Fruit fly (Drosophila melanogaster) whole organism, prepupa: ENCODE measurements around the gene CG45011.

Source experiments
- Blimp-1 ChIP-seq: fragments of 200-800 bp; sonication (Bioruptor generic); optimal IDR thresholded peaks from 3 replicates; lab custom pipeline; 2017; ENCODE audit warnings: missing biosample characterization, missing genetic modification characterization, mild to moderate bottlenecking, moderate library complexity, missing genetic modification reagents
- CG10631 ChIP-seq: fragments of 200-800 bp; sonication (Bioruptor generic); optimal IDR thresholded peaks from 2 replicates; lab custom pipeline; 2016; ENCODE audit warnings: missing biosample characterization, missing genetic modification characterization
- CG11762 ChIP-seq: fragments of 200-800 bp; sonication (Bioruptor generic); optimal IDR thresholded peaks from 3 replicates; lab custom pipeline; 2016; ENCODE audit warnings: missing biosample characterization, missing genetic modification characterization; ENCODE audit not compliant: insufficient read depth
- CG15336 ChIP-seq: fragments of 200-800 bp; sonication (Bioruptor generic); IDR thresholded peaks from 2 replicates; pipeline ENCODE4 v1.3.6; 2022; ENCODE audit warnings: missing biosample characterization, missing genetic modification characterization
- CG1621 ChIP-seq: fragments of 200-800 bp; sonication (Bioruptor generic); optimal IDR thresholded peaks from 3 replicates; lab custom pipeline; 2018; ENCODE audit warnings: missing biosample characterization, mild to moderate bottlenecking, missing genetic modification characterization
- CG16779 ChIP-seq: fragments of 200-800 bp; sonication (Bioruptor generic); optimal IDR thresholded peaks from 3 replicates; lab custom pipeline; 2017; ENCODE audit warnings: missing biosample characterization, mild to moderate bottlenecking, missing genetic modification characterization
- CG3032 ChIP-seq: fragments of 200-800 bp; optimal IDR thresholded peaks from 2 replicates; lab custom pipeline; 2019; ENCODE audit warnings: missing biosample characterization, mild to moderate bottlenecking, missing genetic modification characterization, moderate library complexity
- CG31627 ChIP-seq: fragments of 200-800 bp; sonication (Bioruptor generic); optimal IDR thresholded peaks from 3 replicates; lab custom pipeline; 2016; ENCODE audit warnings: missing biosample characterization, missing genetic modification characterization
- CG32006 ChIP-seq: fragments of 200-800 bp; sonication (Bioruptor generic); optimal IDR thresholded peaks from 3 replicates; lab custom pipeline; 2017; ENCODE audit warnings: missing biosample characterization, mild to moderate bottlenecking, missing genetic modification characterization
- CG34406 ChIP-seq: fragments of 200-800 bp; sonication (Bioruptor generic); optimal IDR thresholded peaks from 3 replicates; lab custom pipeline; 2016; ENCODE audit warnings: missing biosample characterization, missing genetic modification characterization
- CG3919 ChIP-seq: fragments of 200-800 bp; sonication (Bioruptor generic); optimal IDR thresholded peaks from 3 replicates; lab custom pipeline; 2016; ENCODE audit warnings: missing biosample characterization, missing genetic modification characterization
- CG4318 ChIP-seq: fragments of 200-800 bp; sonication (Bioruptor generic); optimal IDR thresholded peaks from 3 replicates; lab custom pipeline; 2017; ENCODE audit warnings: missing biosample characterization, mild to moderate bottlenecking, missing genetic modification characterization
- CG6163 ChIP-seq: fragments of 200-800 bp; sonication (Bioruptor generic); IDR thresholded peaks from 3 replicates; pipeline ENCODE4 v1.3.6; 2022; ENCODE audit warnings: missing biosample characterization, missing genetic modification characterization
- CG6276 ChIP-seq: fragments of 200-800 bp; sonication (Bioruptor generic); optimal IDR thresholded peaks from 2 replicates; lab custom pipeline; 2017; ENCODE audit warnings: missing biosample characterization, mild to moderate bottlenecking, missing genetic modification characterization
- CG6808 ChIP-seq: fragments of 200-800 bp; sonication (Bioruptor generic); optimal IDR thresholded peaks from 3 replicates; lab custom pipeline; 2017; ENCODE audit warnings: missing biosample characterization, missing genetic modification characterization, mild to moderate bottlenecking, moderate library complexity, missing genetic modification reagents
- CG7368 ChIP-seq: fragments of 200-800 bp; sonication (Bioruptor generic); optimal IDR thresholded peaks from 3 replicates; lab custom pipeline; 2016; ENCODE audit warnings: missing biosample characterization, missing genetic modification characterization
- CG8119 ChIP-seq: fragments of 200-800 bp; sonication (Bioruptor generic); IDR thresholded peaks from 3 replicates; pipeline ENCODE4 v1.3.6; 2022; ENCODE audit warnings: missing biosample characterization, missing genetic modification characterization
- CG8319 ChIP-seq: fragments of 200-800 bp; sonication (Bioruptor generic); optimal IDR thresholded peaks from 3 replicates; lab custom pipeline; 2016; ENCODE audit warnings: missing biosample characterization, missing genetic modification characterization
- CG9139 ChIP-seq: fragments of 200-800 bp; sonication (Bioruptor generic); optimal IDR thresholded peaks from 3 replicates; lab custom pipeline; 2017; ENCODE audit warnings: missing biosample characterization, mild to moderate bottlenecking, missing genetic modification characterization
- Eip75B ChIP-seq: fragments of 200-800 bp; sonication (Bioruptor generic); optimal IDR thresholded peaks from 3 replicates; lab custom pipeline; 2016; ENCODE audit warnings: missing biosample characterization, missing genetic modification characterization
- Eip78C ChIP-seq: fragments of 200-800 bp; sonication (Bioruptor generic); peaks from one replicate; lab custom pipeline; 2016; ENCODE audit warnings: missing biosample characterization, missing genetic modification characterization
- Eip93F ChIP-seq: fragments of 200-800 bp; sonication (Bioruptor generic); optimal IDR thresholded peaks from 2 replicates; lab custom pipeline; 2016; ENCODE audit warnings: missing biosample characterization, mild to moderate bottlenecking, missing genetic modification characterization
- Ets21C ChIP-seq: fragments of 200-800 bp; sonication (Bioruptor generic); optimal IDR thresholded peaks from 3 replicates; lab custom pipeline; 2016; ENCODE audit warnings: missing biosample characterization, missing genetic modification characterization
- Hr38 ChIP-seq: sonication (Bioruptor generic); optimal IDR thresholded peaks from 2 replicates; lab custom pipeline; 2016; ENCODE audit warnings: missing biosample characterization, missing genetic modification characterization
- Hr39 ChIP-seq: fragments of 200-800 bp; sonication (Bioruptor generic); optimal IDR thresholded peaks from 2 replicates; lab custom pipeline; 2016; ENCODE audit warnings: missing biosample characterization, missing genetic modification characterization
- Lpt ChIP-seq: fragments of 200-800 bp; sonication (Bioruptor generic); optimal IDR thresholded peaks from 3 replicates; lab custom pipeline; 2016; ENCODE audit warnings: missing biosample characterization, missing genetic modification characterization
- Met ChIP-seq: fragments of 200-800 bp; sonication (Bioruptor generic); optimal IDR thresholded peaks from 3 replicates; lab custom pipeline; 2016; ENCODE audit warnings: missing biosample characterization, missing genetic modification characterization
- Sox102F ChIP-seq: fragments of 200-800 bp; sonication (Bioruptor generic); optimal IDR thresholded peaks from 2 replicates; lab custom pipeline; 2016; ENCODE audit warnings: missing biosample characterization, mild to moderate bottlenecking, missing genetic modification characterization
- Sox14 ChIP-seq: fragments of 200-800 bp; sonication (Bioruptor generic); optimal IDR thresholded peaks from 3 replicates; lab custom pipeline; 2016; ENCODE audit warnings: missing biosample characterization, missing genetic modification characterization
- Sox15 ChIP-seq: fragments of 200-800 bp; sonication (Bioruptor generic); optimal IDR thresholded peaks from 3 replicates; lab custom pipeline; 2016; ENCODE audit warnings: missing biosample characterization, missing genetic modification characterization
- achi ChIP-seq: fragments of 200-800 bp; sonication (Bioruptor generic); optimal IDR thresholded peaks from 3 replicates; lab custom pipeline; 2016; ENCODE audit warnings: missing biosample characterization, missing genetic modification characterization
- acj6 ChIP-seq: fragments of 200-800 bp; sonication (Bioruptor generic); optimal IDR thresholded peaks from 3 replicates; lab custom pipeline; 2016; ENCODE audit warnings: missing biosample characterization, missing genetic modification characterization
- cyc ChIP-seq: fragments of 200-800 bp; sonication (Bioruptor generic); optimal IDR thresholded peaks from 3 replicates; lab custom pipeline; 2016; ENCODE audit warnings: missing biosample characterization, missing genetic modification characterization
- dac ChIP-seq: fragments of 200-800 bp; sonication (Bioruptor generic); optimal IDR thresholded peaks from 2 replicates; lab custom pipeline; 2017; ENCODE audit warnings: missing biosample characterization, mild to moderate bottlenecking, missing genetic modification characterization
- dsx ChIP-seq: fragments of 200-800 bp; optimal IDR thresholded peaks from 3 replicates; lab custom pipeline; 2019; ENCODE audit warnings: missing biosample characterization, mild to moderate bottlenecking, missing genetic modification characterization, moderate library complexity; ENCODE audit not compliant: poor library complexity, severe bottlenecking
- eg ChIP-seq: fragments of 200-800 bp; sonication (Bioruptor generic); IDR thresholded peaks from 3 replicates; pipeline ENCODE4 v1.3.6; 2022; ENCODE audit warnings: missing biosample characterization, missing genetic modification characterization
- esn ChIP-seq: fragments of 200-800 bp; sonication (Bioruptor generic); optimal IDR thresholded peaks from 2 replicates; lab custom pipeline; 2016; ENCODE audit warnings: missing biosample characterization, mild to moderate bottlenecking, missing genetic modification characterization, moderate library complexity
- fd59A ChIP-seq: fragments of 200-800 bp; sonication (Bioruptor generic); optimal IDR thresholded peaks from 2 replicates; lab custom pipeline; 2017; ENCODE audit warnings: missing biosample characterization, mild to moderate bottlenecking, missing genetic modification characterization, missing genetic modification reagents
- fd85E ChIP-seq: fragments of 200-800 bp; sonication (Bioruptor generic); optimal IDR thresholded peaks from 3 replicates; lab custom pipeline; 2016; ENCODE audit warnings: missing biosample characterization, missing genetic modification characterization
- fkh ChIP-seq: fragments of 200-800 bp; sonication (Bioruptor generic); optimal IDR thresholded peaks from 3 replicates; lab custom pipeline; 2017; ENCODE audit warnings: missing biosample characterization, mild to moderate bottlenecking, missing genetic modification characterization, moderate library complexity
- pdm3 ChIP-seq: fragments of 200-800 bp; sonication (Bioruptor generic); optimal IDR thresholded peaks from 3 replicates; lab custom pipeline; 2016; ENCODE audit warnings: missing biosample characterization, missing genetic modification characterization
- salr ChIP-seq, 2 experiments: fragments of 200-800 bp; sonication (Bioruptor generic); optimal IDR thresholded peaks; 3 replicates each; lab custom pipeline; 2016 to 2018; ENCODE audit warnings: missing biosample characterization in 2 of 2, missing genetic modification characterization in 2 of 2, mild to moderate bottlenecking in 1 of 2
- spab ChIP-seq: fragments of 200-800 bp; sonication (Bioruptor generic); optimal IDR thresholded peaks from 2 replicates; lab custom pipeline; 2017; ENCODE audit warnings: missing biosample characterization, mild to moderate bottlenecking, missing genetic modification characterization, missing genetic modification reagents
- ss ChIP-seq, 2 experiments: fragments of 200-800 bp; sonication (Bioruptor generic); optimal IDR thresholded peaks; 2 replicates in 1 of 2; 3 replicates in 1 of 2; lab custom pipeline; 2017 to 2018; ENCODE audit warnings: mild to moderate bottlenecking in 2 of 2, missing biosample characterization in 2 of 2, missing genetic modification characterization in 2 of 2, moderate library complexity in 1 of 2
- svp ChIP-seq: fragments of 200-800 bp; sonication (Bioruptor generic); peaks from one replicate; lab custom pipeline; 2016; ENCODE audit warnings: missing biosample characterization, missing genetic modification characterization
- topi ChIP-seq: fragments of 200-800 bp; sonication (Bioruptor generic); optimal IDR thresholded peaks from 3 replicates; lab custom pipeline; 2016; ENCODE audit warnings: missing biosample characterization, missing genetic modification characterization
- vri ChIP-seq: fragments of 200-800 bp; sonication (Bioruptor generic); optimal IDR thresholded peaks from 3 replicates; lab custom pipeline; 2016; ENCODE audit warnings: missing biosample characterization, mild to moderate bottlenecking, missing genetic modification characterization

The CG45011 gene

dm6 chr2L:11797127-11797526 is 36.8 kb upstream of the CG45011 start:
- no peak for TF ChIP-seq achi (GFP tag; lab: Kevin White, UChicago)
- no peak for TF ChIP-seq acj6 (GFP tag; lab: Kevin White, UChicago)
- no peak for TF ChIP-seq spab (GFP tag; lab: Kevin White, UChicago)
- TF ChIP-seq Hr39 (GFP tag; lab: Kevin White, UChicago) = no peak
- TF ChIP-seq CG31627 (GFP tag; lab: Kevin White, UChicago) = no peak
- no peak for TF ChIP-seq CG6163 (GFP tag; lab: Robert Waterston, UW)
- no peak for TF ChIP-seq fd59A (GFP tag; lab: Kevin White, UChicago)
- no peak for TF ChIP-seq CG7368
- TF ChIP-seq CG8319 = no peak
- TF ChIP-seq Sox102F (GFP tag; lab: Kevin White, UChicago) = no peak
- no peak for TF ChIP-seq vri (GFP tag; lab: Kevin White, UChicago)
- no peak for TF ChIP-seq dac (GFP tag; lab: Kevin White, UChicago)
- TF ChIP-seq cyc (GFP tag; lab: Kevin White, UChicago) = no peak
- no peak for TF ChIP-seq CG6808 (GFP tag; lab: Kevin White, UChicago)
- TF ChIP-seq eg (GFP tag; lab: Robert Waterston, UW) = no peak

- TF ChIP-seq dsx (GFP tag; lab: Kevin White, UChicago) (peak; percentile 32), CG10631 (no peak), fd85E (GFP tag; lab: Kevin White, UChicago) (no peak), CG32006 (GFP tag; lab: Kevin White, UChicago) (peak; percentile 12), fd59A (GFP tag; lab: Kevin White, UChicago) (no peak), topi (GFP tag; lab: Kevin White, UChicago) (no peak), CG6808 (GFP tag; lab: Kevin White, UChicago) (no peak), CG3919 (peak; percentile 24), Ets21C (GFP tag; lab: Kevin White, UChicago) (no peak), CG9139 (GFP tag; lab: Kevin White, UChicago) (peak; percentile 6), CG8119 (no peak), CG4318 (no peak), Sox102F (GFP tag; lab: Kevin White, UChicago) (no peak), CG34406 (no peak), CG1621 (tag; lab: Kevin White, UChicago) (no peak), Met (GFP tag; lab: Kevin White, UChicago) (no peak), esn (no peak), CG11762 (GFP tag; lab: Kevin White, UChicago) (no peak), Hr38 (no peak), cyc (GFP tag; lab: Kevin White, UChicago) (no peak), Eip75B (no peak), eg (GFP tag; lab: Robert Waterston, UW) (peak; percentile 23; the same call in 1 of the 3 replicates), Eip78C (GFP tag; lab: Kevin White, UChicago) (peak; percentile 73), CG6276 (no peak), salr (GFP tag; optimal IDR thresholded peaks at IDR 0.05; lab: Kevin White, UChicago) (no peak), svp (GFP tag; lab: Kevin White, UChicago) (no peak), CG16779 (tag; lab: Kevin White, UChicago) (no peak), ss (GFP tag; optimal IDR thresholded peaks at IDR 0.05; lab: Kevin White, UChicago) (peak; percentile 30 to 75), Lpt (GFP tag; lab: Kevin White, UChicago) (peak; percentile 26), pdm3 (no peak), achi (GFP tag; lab: Kevin White, UChicago) (no peak), CG15336 (GFP tag; lab: Robert Waterston, UW) (0 out of 2 replicates have a peak, but pooled peaks have one; percentile 15), fkh (GFP tag; lab: Kevin White, UChicago) (no peak), Hr39 (GFP tag; lab: Kevin White, UChicago) (no peak), CG6163 (GFP tag; lab: Robert Waterston, UW) (no peak), CG8319 (no peak), Sox15 (GFP tag; lab: Kevin White, UChicago) (no peak), Blimp-1 (GFP tag; lab: Kevin White, UChicago) (no peak), CG3032 (tag; lab: Kevin White, UChicago) (no peak), Eip93F (no peak), Sox14 (GFP tag; lab: Kevin White, UChicago) (peak; percentile 15)
Measured at dm6 chr2L:11804228-11805044, 29.4 kb upstream of the CG45011 start.
